Fruit fly (Drosophila melanogaster): ENCODE measurements around the gene CG42458.
A peak's percentile ranks its signal among the peaks of the same experiment; 100 is the strongest.

CG42458 gene

DNA sequence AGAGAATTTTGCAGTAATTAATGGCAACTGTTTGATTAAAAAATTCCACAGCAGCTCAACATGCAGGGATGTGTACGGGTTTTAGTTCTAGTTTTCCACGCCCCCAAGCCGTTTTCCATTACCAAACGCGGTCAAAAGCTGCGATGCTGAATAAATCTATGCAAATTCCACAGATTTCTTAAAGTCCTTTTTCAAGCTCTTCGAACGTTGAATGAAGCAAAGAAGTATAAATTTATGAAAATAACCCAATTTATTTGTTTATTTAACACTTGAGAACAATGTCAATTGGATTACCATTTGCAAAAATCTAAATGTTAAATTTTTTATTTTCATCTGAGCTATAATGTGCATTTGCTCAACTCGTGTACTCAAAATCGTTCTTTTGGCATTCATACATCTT, 41.6 kb downstream of the CG42458 start, which contains the start of the genes CG42660, CG42661 and Tsp66A:
CG42660 (plus strand) TSS at position 301 of the 400 bp plus-strand sequence.
CG42661 (plus strand) TSS at position 301 of the 400 bp plus-strand sequence.
Tsp66A (plus strand) TSS at position 301 of the 400 bp plus-strand sequence.
- no peak for TF ChIP-seq YL-1 (GFP tag; optimal IDR thresholded peaks at IDR 0.05)
- TF ChIP-seq Ets97D (GFP tag; optimal IDR thresholded peaks at IDR 0.05) = no peak
- TF ChIP-seq stwl (tag; optimal IDR thresholded peaks at IDR 0.05) = no peak
- TF ChIP-seq HLH3B (GFP tag; IDR thresholded peaks at IDR 0.05) = no peak
- TF ChIP-seq esg (GFP tag; conservative IDR thresholded peaks at IDR 0.05) = no peak
- TF ChIP-seq eve (GFP tag; optimal IDR thresholded peaks at IDR 0.05) = no peak
- TF ChIP-seq CG6272 (GFP tag; IDR thresholded peaks at IDR 0.05) = no peak
- TF ChIP-seq CG14860 (GFP tag; IDR thresholded peaks at IDR 0.05; ENCODE audit: partially characterized antibody) = no peak
- TF ChIP-seq mirr (GFP tag; optimal IDR thresholded peaks at IDR 0.05) = no peak
- no peak for TF ChIP-seq rib (GFP tag; IDR thresholded peaks at IDR 0.05)

DNA sequence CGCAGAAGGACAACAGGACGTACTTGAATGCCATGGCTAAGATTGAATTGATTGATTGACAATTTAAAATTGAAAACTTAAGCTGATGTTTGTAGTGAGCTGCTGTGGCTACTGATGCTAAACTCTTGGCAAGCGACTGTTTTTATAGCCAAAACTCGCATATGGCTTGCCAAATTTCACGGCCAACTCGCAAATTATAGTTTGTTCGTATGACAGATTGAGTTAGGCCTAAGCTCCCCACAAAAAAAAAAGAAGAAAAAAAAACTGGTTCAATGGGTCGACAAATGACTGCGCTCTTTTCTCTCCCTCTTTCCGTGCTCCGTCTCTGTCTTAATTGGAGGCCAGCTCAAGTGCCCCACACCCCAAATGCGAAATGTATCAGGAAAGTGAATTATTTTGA, 46.6 kb downstream of the CG42458 start, which contains the start of gene CG8543:
CG8543 (minus strand) TSS at position 101 of the 400 bp plus-strand sequence.
- TF ChIP-seq tin (GFP tag; optimal IDR thresholded peaks at IDR 0.05) (no peak), CG5245 (GFP tag; optimal IDR thresholded peaks at IDR 0.05) (no peak), CG32772 (GFP tag; IDR thresholded peaks at IDR 0.05) (no peak), CG12104 (GFP tag; optimal IDR thresholded peaks at IDR 0.05) (no peak), Adf1 (GFP tag; IDR thresholded peaks at IDR 0.05) (no peak), CTCF (GFP tag; optimal IDR thresholded peaks at IDR 0.05) (no peak), cas (GFP tag; IDR thresholded peaks at IDR 0.05) (no peak)

DNA sequence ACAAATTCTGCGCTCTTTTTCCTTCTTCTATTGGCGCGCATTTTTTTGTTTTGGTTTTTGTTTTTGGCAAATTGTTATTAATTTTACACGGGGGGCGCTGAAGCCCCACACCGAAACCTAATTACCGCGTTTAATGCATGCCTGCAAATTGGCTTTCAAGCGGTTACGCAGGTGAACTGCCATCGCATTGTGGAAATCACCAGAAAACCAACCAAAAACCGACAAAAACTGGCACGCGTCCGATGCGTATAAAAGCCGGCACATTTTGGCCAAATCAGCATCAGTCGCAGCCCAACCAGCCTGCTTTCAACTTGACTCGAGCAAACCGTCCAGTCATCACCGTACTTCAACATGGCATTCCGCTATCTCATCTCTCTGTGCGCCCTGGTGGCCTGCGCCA, 47.6 kb downstream of the CG42458 start, which contains the start of gene CG8541:
CG8541 (plus strand) TSS at position 301 of the 400 bp plus-strand sequence.
- TF ChIP-seq ssp (GFP tag; IDR thresholded peaks at IDR 0.05) = peak; percentile 12; the same call in 1 of the 2 replicates
- no peak for TF ChIP-seq E2f2 (GFP tag; IDR thresholded peaks at IDR 0.05)
- no peak for TF ChIP-seq wor (GFP tag; IDR thresholded peaks at IDR 0.05)

DNA sequence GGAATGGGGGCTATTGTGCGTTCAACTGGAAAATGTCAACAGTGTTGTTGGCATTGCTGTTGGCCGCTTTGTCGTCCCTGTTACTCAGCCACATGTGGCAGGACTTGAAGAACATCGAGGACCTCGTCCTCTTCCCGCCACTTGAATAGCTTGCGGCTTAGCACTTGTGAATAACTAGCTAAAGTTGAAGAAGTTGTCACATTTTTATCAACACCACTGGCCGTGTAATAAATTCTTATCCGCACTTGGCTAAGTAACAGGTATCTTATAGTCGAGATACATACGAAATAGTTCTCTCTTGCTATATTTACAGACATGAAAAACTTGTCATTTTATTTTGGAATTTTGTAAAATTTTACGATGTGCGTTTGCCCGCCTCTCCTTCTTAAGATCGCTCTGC, 51.6 kb downstream of the CG42458 start, which contains the start of gene CG43292:
CG43292 (plus strand) TSS at position 301 of the 400 bp plus-strand sequence.
- TF ChIP-seq CG2712 (tag; optimal IDR thresholded peaks at IDR 0.05) (no peak), HHEX (GFP tag; optimal IDR thresholded peaks at IDR 0.05) (no peak), ATbp (GFP tag; optimal IDR thresholded peaks at IDR 0.05) (no peak), seq (GFP tag; IDR thresholded peaks at IDR 0.05) (no peak), Hr3 (GFP tag; optimal IDR thresholded peaks at IDR 0.05) (no peak), fd96Cb (tag; optimal IDR thresholded peaks at IDR 0.05) (no peak), CG13287 (GFP tag; IDR thresholded peaks at IDR 0.05; ENCODE audit: partially characterized antibody) (no peak), dimm (GFP tag; IDR thresholded peaks at IDR 0.05) (no peak), aop (GFP tag; IDR thresholded peaks at IDR 0.05) (no peak), CG34422 (GFP tag; IDR thresholded peaks at IDR 0.05) (no peak), Vsx1 (GFP tag; optimal IDR thresholded peaks at IDR 0.05) (no peak), grn (GFP tag; optimal IDR thresholded peaks at IDR 0.05) (no peak), CG1602 (GFP tag; optimal IDR thresholded peaks at IDR 0.05) (no peak), Doc2 (GFP tag; IDR thresholded peaks at IDR 0.05) (no peak), Mrtf (GFP tag; IDR thresholded peaks at IDR 0.05) (no peak), CG18764 (GFP tag; optimal IDR thresholded peaks at IDR 0.05) (no peak)

DNA sequence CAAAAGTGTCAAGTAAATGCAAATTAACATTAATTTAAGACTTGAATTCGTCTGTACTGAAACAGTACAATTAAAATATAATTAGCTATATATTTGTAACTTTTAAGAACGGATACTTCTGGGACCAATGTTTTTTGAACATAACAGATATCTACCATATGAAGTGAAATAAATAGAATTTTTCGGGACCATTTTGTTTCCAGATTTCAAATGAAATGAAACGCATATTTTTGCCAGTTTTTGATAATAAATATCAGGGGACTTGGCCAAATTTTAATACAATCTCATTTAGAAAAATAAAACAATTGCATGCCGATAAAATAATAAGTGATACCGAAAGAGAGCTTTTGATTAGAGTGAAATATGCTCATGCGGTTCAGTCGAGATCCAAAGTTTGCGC, 62.0 kb downstream of the CG42458 start, which contains the start of gene mthl6:
mthl6 (plus strand) TSS at position 301 of the 400 bp plus-strand sequence.
- no peak for TF ChIP-seq odd (GFP tag; optimal IDR thresholded peaks at IDR 0.05)
